Worm (Caenorhabditis elegans): ENCODE measurements around the gene srh-190.

srh-190 gene

ce11 chrV:3877242-3877641 lies 25.7 kb upstream of the srh-190 start:
- TF ChIP-seq ceh-83 (GFP tag; optimal IDR thresholded peaks at IDR 0.05), result no peak
- TF ChIP-seq hlh-1 (tag; optimal IDR thresholded peaks at IDR 0.05), result no peak

DNA sequence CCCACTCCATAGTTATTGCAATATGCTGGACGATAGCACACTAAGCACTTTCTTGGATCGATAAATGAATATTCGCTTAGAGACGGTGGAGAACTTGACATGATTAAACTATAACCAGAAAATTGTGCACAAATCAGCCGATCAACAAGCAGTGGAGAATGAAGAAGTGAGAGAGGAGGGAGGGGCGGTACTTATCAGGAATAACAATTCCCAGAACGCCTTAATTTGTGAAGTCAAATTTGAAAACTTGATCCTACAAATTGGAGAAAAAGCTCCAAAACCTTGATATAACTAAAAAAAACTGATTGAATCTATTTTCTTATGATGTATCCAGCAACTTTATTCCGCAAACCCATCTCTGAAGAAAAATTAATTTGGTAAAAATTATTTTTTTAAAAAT lies 24.7 kb upstream of the srh-190 start, which contains the start of gene nhr-159:
nhr-159 (minus strand) TSS at position 101 of the 400 bp plus-strand sequence.
- no peak for TF ChIP-seq lin-13 (tag; optimal IDR thresholded peaks at IDR 0.05)
- TF ChIP-seq lin-32 (GFP tag; optimal IDR thresholded peaks at IDR 0.05), result no peak
- no peak for TF ChIP-seq mls-2 (tag; optimal IDR thresholded peaks at IDR 0.05)
- no peak for TF ChIP-seq nhr-237 (tag; optimal IDR thresholded peaks at IDR 0.05)
- no peak for TF ChIP-seq drap-1 (GFP tag; optimal IDR thresholded peaks at IDR 0.05)
- TF ChIP-seq lsy-2 (tag; optimal IDR thresholded peaks at IDR 0.05), result no peak
- TF ChIP-seq pha-4 (tag; optimal IDR thresholded peaks at IDR 0.05), result no peak
- no peak for TF ChIP-seq unc-39 (tag; optimal IDR thresholded peaks at IDR 0.05)
- no peak for TF ChIP-seq mep-1 (tag; optimal IDR thresholded peaks at IDR 0.05)

ce11 chrV:3884550-3884949 lies 18.4 kb upstream of the srh-190 start:
- TF ChIP-seq pha-4 (tag; optimal IDR thresholded peaks at IDR 0.05), result no peak
- TF ChIP-seq mep-1 (tag; optimal IDR thresholded peaks at IDR 0.05), result no peak
- no peak for TF ChIP-seq tbx-8 (GFP tag; optimal IDR thresholded peaks at IDR 0.05)
- no peak for TF ChIP-seq mls-2 (tag; optimal IDR thresholded peaks at IDR 0.05)
- no peak for TF ChIP-seq nhr-237 (tag; optimal IDR thresholded peaks at IDR 0.05)
- TF ChIP-seq nhr-12 (tag; optimal IDR thresholded peaks at IDR 0.05), result no peak
- TF ChIP-seq zip-8 (tag; optimal IDR thresholded peaks at IDR 0.05), result no peak
- no peak for TF ChIP-seq nhr-2 (tag; optimal IDR thresholded peaks at IDR 0.05)
- no peak for TF ChIP-seq ces-1 (GFP tag; optimal IDR thresholded peaks at IDR 0.05)
- TF ChIP-seq ceh-43 (GFP tag; optimal IDR thresholded peaks at IDR 0.05), result no peak
- TF ChIP-seq ham-2 (GFP tag; optimal IDR thresholded peaks at IDR 0.05), result no peak
- TF ChIP-seq bed-3 (GFP tag; optimal IDR thresholded peaks at IDR 0.05), result no peak
- no peak for TF ChIP-seq lin-32 (GFP tag; optimal IDR thresholded peaks at IDR 0.05)
- TF ChIP-seq snpc-4 (tag; optimal IDR thresholded peaks at IDR 0.05), result no peak

DNA sequence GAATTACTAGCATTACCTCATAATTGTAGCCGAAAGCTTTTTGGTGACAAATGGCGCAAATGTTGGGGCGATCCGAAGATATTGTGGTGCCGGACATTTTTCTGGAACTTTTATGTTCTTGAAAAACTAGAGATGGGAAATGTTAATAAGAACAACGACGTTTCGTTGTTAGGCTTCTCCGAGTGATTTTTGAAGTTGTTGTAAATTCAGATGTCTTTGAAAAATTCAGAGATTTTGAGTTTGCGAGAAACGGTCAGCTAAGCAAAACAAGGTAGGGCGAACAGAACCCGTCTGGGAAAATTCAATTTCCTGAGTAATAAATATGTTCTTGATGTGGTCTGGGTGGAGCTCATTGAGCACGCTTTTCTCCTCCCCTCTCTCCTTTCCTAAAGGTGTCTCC lies 16.8 kb upstream of the srh-190 start, which contains the start of gene nhr-124:
nhr-124 (minus strand) TSS at position 101 of the 400 bp plus-strand sequence.
- TF ChIP-seq tbx-8 (GFP tag; optimal IDR thresholded peaks at IDR 0.05), result no peak
- TF ChIP-seq sem-2 (GFP tag; optimal IDR thresholded peaks at IDR 0.05), result no peak
- TF ChIP-seq ham-2 (GFP tag; optimal IDR thresholded peaks at IDR 0.05), result no peak
- no peak for TF ChIP-seq zip-8 (tag; optimal IDR thresholded peaks at IDR 0.05)
- TF ChIP-seq unc-62 (GFP tag; optimal IDR thresholded peaks at IDR 0.05), result no peak
- no peak for TF ChIP-seq lin-32 (GFP tag; optimal IDR thresholded peaks at IDR 0.05)
- no peak for TF ChIP-seq sptf-1 (tag; optimal IDR thresholded peaks at IDR 0.05)
- TF ChIP-seq unc-120 (tag; optimal IDR thresholded peaks at IDR 0.05; ENCODE audit: poor library complexity, severe bottlenecking), result no peak
- no peak for TF ChIP-seq ztf-11 (tag; optimal IDR thresholded peaks at IDR 0.05)
- TF ChIP-seq hlh-1 (tag; optimal IDR thresholded peaks at IDR 0.05), result no peak
- no peak for TF ChIP-seq M03D4.4 (tag; optimal IDR thresholded peaks at IDR 0.05)
- no peak for TF ChIP-seq elt-3 (tag; optimal IDR thresholded peaks at IDR 0.05)
- no peak for TF ChIP-seq lin-13 (tag; optimal IDR thresholded peaks at IDR 0.05)
- no peak for TF ChIP-seq ceh-43 (GFP tag; optimal IDR thresholded peaks at IDR 0.05)

DNA sequence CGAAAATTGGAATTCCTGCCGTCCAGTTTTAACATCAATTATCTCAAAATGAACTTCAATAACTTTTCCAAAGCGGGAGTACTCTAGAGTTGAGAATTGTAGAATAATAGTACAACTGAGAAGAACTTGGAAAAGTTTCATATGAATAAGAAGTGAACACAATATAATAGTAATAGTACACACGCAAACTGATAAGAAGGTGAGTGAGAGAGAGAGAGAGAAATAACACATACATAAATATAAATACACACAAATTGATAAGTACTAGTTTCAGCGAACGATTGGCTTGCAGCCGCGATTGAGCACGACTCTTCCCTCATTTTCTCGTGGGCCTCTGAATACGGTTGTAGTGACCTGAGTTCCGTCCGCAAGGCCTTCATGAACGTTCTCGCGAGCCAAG lies 13.8 kb upstream of the srh-190 start, which contains the start of gene C17E7.13:
C17E7.13 (minus strand) TSS at position 176 of the 400 bp plus-strand sequence.
- TF ChIP-seq unc-120 (tag; optimal IDR thresholded peaks at IDR 0.05; ENCODE audit: poor library complexity, severe bottlenecking) (no peak), mab-5 (tag; optimal IDR thresholded peaks at IDR 0.05) (no peak), nhr-237 (tag; optimal IDR thresholded peaks at IDR 0.05) (no peak), nhr-76 (tag; optimal IDR thresholded peaks at IDR 0.05) (no peak), mep-1 (tag; optimal IDR thresholded peaks at IDR 0.05) (no peak), bed-3 (GFP tag; optimal IDR thresholded peaks at IDR 0.05) (no peak), cnd-1 (tag; optimal IDR thresholded peaks at IDR 0.05) (no peak), nhr-28 (tag; optimal IDR thresholded peaks at IDR 0.05) (no peak), elt-3 (tag; optimal IDR thresholded peaks at IDR 0.05) (no peak), sem-2 (GFP tag; optimal IDR thresholded peaks at IDR 0.05) (no peak), hlh-1 (tag; optimal IDR thresholded peaks at IDR 0.05) (no peak), ham-2 (GFP tag; optimal IDR thresholded peaks at IDR 0.05) (no peak)

ce11 chrV:3890761-3891160 lies 12.1 kb upstream of the srh-190 start, which contains the start of gene C17E7.9:
Gene C17E7.9 (minus strand): TSS chrV:3890861.
- TF ChIP-seq nhr-28 (tag; optimal IDR thresholded peaks at IDR 0.05), result no peak
- TF ChIP-seq nhr-2 (tag; optimal IDR thresholded peaks at IDR 0.05), result no peak
- TF ChIP-seq ceh-39 (tag; optimal IDR thresholded peaks at IDR 0.05), result no peak
- TF ChIP-seq drap-1 (GFP tag; optimal IDR thresholded peaks at IDR 0.05), result no peak
- TF ChIP-seq zip-8 (tag; optimal IDR thresholded peaks at IDR 0.05), result no peak
- TF ChIP-seq nhr-237 (tag; optimal IDR thresholded peaks at IDR 0.05), result no peak
- TF ChIP-seq lin-13 (tag; optimal IDR thresholded peaks at IDR 0.05), result no peak
- no peak for TF ChIP-seq flh-1 (GFP tag; optimal IDR thresholded peaks at IDR 0.05)
- TF ChIP-seq M03D4.4 (tag; optimal IDR thresholded peaks at IDR 0.05), result no peak
- TF ChIP-seq cnd-1 (tag; optimal IDR thresholded peaks at IDR 0.05), result no peak
- no peak for TF ChIP-seq blmp-1 (tag; optimal IDR thresholded peaks at IDR 0.05)
